Worm (Caenorhabditis elegans) whole organism, mixed stage, embryonic: ENCODE measurements around the gene Y51A2D.18.

Source experiments
- cnd-1 ChIP-seq: fragments of 200-800 bp; sonication (Bioruptor generic); optimal IDR thresholded peaks from 2 replicates; lab custom pipeline; 2018; ENCODE audit warnings: mild to moderate bottlenecking, missing genetic modification characterization, missing compliant biosample characterization
- elt-3 ChIP-seq: fragments of 150-350 bp; optimal IDR thresholded peaks from 2 replicates; lab custom pipeline; 2014; ENCODE audit warnings: missing biosample characterization, missing genetic modification characterization
- hlh-1 ChIP-seq: fragments of 150-350 bp; optimal IDR thresholded peaks from 2 replicates; lab custom pipeline; 2014; ENCODE audit warnings: missing biosample characterization, missing genetic modification reagents, missing genetic modification characterization
- nhr-12 ChIP-seq: fragments of 150-350 bp; optimal IDR thresholded peaks from 2 replicates; lab custom pipeline; 2014; ENCODE audit warnings: missing biosample characterization, missing genetic modification characterization
- nhr-2 ChIP-seq: fragments of 150-350 bp; optimal IDR thresholded peaks from 2 replicates; lab custom pipeline; 2014; ENCODE audit warnings: missing biosample characterization, missing genetic modification characterization
- nhr-237 ChIP-seq: fragments of 150-350 bp; optimal IDR thresholded peaks from 2 replicates; lab custom pipeline; 2014; ENCODE audit warnings: missing biosample characterization, missing genetic modification characterization
- nhr-28 ChIP-seq: fragments of 150-350 bp; optimal IDR thresholded peaks from 2 replicates; lab custom pipeline; 2014; ENCODE audit warnings: missing biosample characterization, missing genetic modification characterization
- unc-120 ChIP-seq: sonication (generic microtip); optimal IDR thresholded peaks from 2 replicates; lab custom pipeline; 2017; ENCODE audit warnings: missing genetic modification characterization, missing compliant biosample characterization; ENCODE audit not compliant: poor library complexity, severe bottlenecking
- ztf-11 ChIP-seq: fragments of 150-350 bp; optimal IDR thresholded peaks from 2 replicates; lab custom pipeline; 2014; ENCODE audit warnings: missing biosample characterization, missing genetic modification characterization

- TF ChIP-seq cnd-1 (tag; lab: Kevin White, UChicago) (no peak), nhr-237 (tag; lab: Kevin White, UChicago) (no peak), hlh-1 (tag; lab: Kevin White, UChicago) (no peak), nhr-12 (tag; lab: Kevin White, UChicago) (no peak), elt-3 (tag; lab: Kevin White, UChicago) (no peak), ztf-11 (tag; lab: Kevin White, UChicago) (no peak), unc-120 (tag; lab: Kevin White, UChicago) (no peak), nhr-2 (no peak), nhr-28 (tag; lab: Kevin White, UChicago) (no peak)
Measured at ce11 chrV:18487158-18487557, at the start of gene Y51A2D.18.
